Worm (Caenorhabditis elegans) whole organism, L2 larva: ENCODE results near the gene rab-6.1.

ENCODE experiments used
- Y55F3AM.14 ChIP-seq: fragments of 200-800 bp; sonication (Bioruptor generic); optimal IDR thresholded peaks from 2 replicates; lab custom pipeline; 2018; ENCODE audit warnings: mild to moderate bottlenecking, missing genetic modification characterization, missing compliant biosample characterization
- alr-1 ChIP-seq: fragments of 150-350 bp; optimal IDR thresholded peaks from 2 replicates; lab custom pipeline; 2014; ENCODE audit warnings: missing biosample characterization, missing genetic modification characterization
- ceh-82 ChIP-seq: fragments of 150-350 bp; optimal IDR thresholded peaks from 2 replicates; lab custom pipeline; 2014; ENCODE audit warnings: missing biosample characterization, missing genetic modification characterization
- lin-11 ChIP-seq: fragments of 150-350 bp; sonication (generic microtip); optimal IDR thresholded peaks from 2 replicates; lab custom pipeline; 2014; ENCODE audit warnings: missing biosample characterization, missing genetic modification characterization, inconsistent platforms, mixed read lengths
- nhr-12 ChIP-seq: fragments of 150-350 bp; optimal IDR thresholded peaks from 2 replicates; lab custom pipeline; 2014; ENCODE audit warnings: missing biosample characterization, missing genetic modification characterization
- unc-55 ChIP-seq: fragments of 150-350 bp; sonication (generic microtip); optimal IDR thresholded peaks from 3 replicates; lab custom pipeline; 2014; ENCODE audit warnings: missing biosample characterization, missing genetic modification reagents, missing genetic modification characterization

ce11 chrIII:9035037-9035436 lies 29.3 kb upstream of the rab-6.1 start:
- TF ChIP-seq nhr-12 (tag; lab: Kevin White, UChicago): no peak
- TF ChIP-seq ceh-82 (tag; lab: Kevin White, UChicago): no peak
- TF ChIP-seq alr-1 (tag; lab: Kevin White, UChicago): no peak
- no peak for TF ChIP-seq Y55F3AM.14 (GFP tag; lab: Kevin White, UChicago)
- TF ChIP-seq lin-11 (tag; lab: Kevin White, UChicago): no peak
- no peak for TF ChIP-seq unc-55 (GFP tag; lab: Kevin White, UChicago)
